Fruit fly (Drosophila melanogaster) whole organism, prepupa: ENCODE data around the gene CG5181.

Source experiments
- Blimp-1 ChIP-seq: fragments of 200-800 bp; sonication (Bioruptor generic); optimal IDR thresholded peaks from 3 replicates; lab custom pipeline; 2017; ENCODE audit warnings: missing biosample characterization, missing genetic modification characterization, mild to moderate bottlenecking, moderate library complexity, missing genetic modification reagents
- CG10631 ChIP-seq: fragments of 200-800 bp; sonication (Bioruptor generic); optimal IDR thresholded peaks from 2 replicates; lab custom pipeline; 2016; ENCODE audit warnings: missing biosample characterization, missing genetic modification characterization
- CG10669 ChIP-seq: fragments of 200-800 bp; sonication (Bioruptor generic); optimal IDR thresholded peaks from 3 replicates; lab custom pipeline; 2018; ENCODE audit warnings: missing biosample characterization, mild to moderate bottlenecking, missing genetic modification characterization, moderate library complexity
- CG11294 ChIP-seq: fragments of 200-800 bp; sonication (Bioruptor generic); IDR thresholded peaks from 2 replicates; pipeline ENCODE4 v1.3.6; 2022; ENCODE audit warnings: missing biosample characterization, missing genetic modification characterization
- CG11902 ChIP-seq: fragments of 200-800 bp; sonication (Bioruptor generic); optimal IDR thresholded peaks from 3 replicates; lab custom pipeline; 2016; ENCODE audit warnings: missing biosample characterization, missing genetic modification characterization
- CG15336 ChIP-seq: fragments of 200-800 bp; sonication (Bioruptor generic); IDR thresholded peaks from 2 replicates; pipeline ENCODE4 v1.3.6; 2022; ENCODE audit warnings: missing biosample characterization, missing genetic modification characterization
- CG1621 ChIP-seq: fragments of 200-800 bp; sonication (Bioruptor generic); optimal IDR thresholded peaks from 3 replicates; lab custom pipeline; 2018; ENCODE audit warnings: missing biosample characterization, mild to moderate bottlenecking, missing genetic modification characterization
- CG3032 ChIP-seq: fragments of 200-800 bp; optimal IDR thresholded peaks from 2 replicates; lab custom pipeline; 2019; ENCODE audit warnings: missing biosample characterization, mild to moderate bottlenecking, missing genetic modification characterization, moderate library complexity
- CG31627 ChIP-seq: fragments of 200-800 bp; sonication (Bioruptor generic); optimal IDR thresholded peaks from 3 replicates; lab custom pipeline; 2016; ENCODE audit warnings: missing biosample characterization, missing genetic modification characterization
- CG32006 ChIP-seq: fragments of 200-800 bp; sonication (Bioruptor generic); optimal IDR thresholded peaks from 3 replicates; lab custom pipeline; 2017; ENCODE audit warnings: missing biosample characterization, mild to moderate bottlenecking, missing genetic modification characterization
- CG34406 ChIP-seq: fragments of 200-800 bp; sonication (Bioruptor generic); optimal IDR thresholded peaks from 3 replicates; lab custom pipeline; 2016; ENCODE audit warnings: missing biosample characterization, missing genetic modification characterization
- CG3919 ChIP-seq: fragments of 200-800 bp; sonication (Bioruptor generic); optimal IDR thresholded peaks from 3 replicates; lab custom pipeline; 2016; ENCODE audit warnings: missing biosample characterization, missing genetic modification characterization
- CG4318 ChIP-seq: fragments of 200-800 bp; sonication (Bioruptor generic); optimal IDR thresholded peaks from 3 replicates; lab custom pipeline; 2017; ENCODE audit warnings: missing biosample characterization, mild to moderate bottlenecking, missing genetic modification characterization
- CG6276 ChIP-seq: fragments of 200-800 bp; sonication (Bioruptor generic); optimal IDR thresholded peaks from 2 replicates; lab custom pipeline; 2017; ENCODE audit warnings: missing biosample characterization, mild to moderate bottlenecking, missing genetic modification characterization
- CG6792 ChIP-seq: fragments of 200-800 bp; sonication (Bioruptor generic); optimal IDR thresholded peaks from 3 replicates; lab custom pipeline; 2016; ENCODE audit warnings: missing biosample characterization, missing genetic modification characterization
- CG6808 ChIP-seq: fragments of 200-800 bp; sonication (Bioruptor generic); optimal IDR thresholded peaks from 3 replicates; lab custom pipeline; 2017; ENCODE audit warnings: missing biosample characterization, missing genetic modification characterization, mild to moderate bottlenecking, moderate library complexity, missing genetic modification reagents
- CG6854 ChIP-seq: fragments of 200-800 bp; sonication (Bioruptor generic); optimal IDR thresholded peaks from 2 replicates; lab custom pipeline; 2017; ENCODE audit warnings: missing biosample characterization, mild to moderate bottlenecking, missing genetic modification characterization
- CG7368 ChIP-seq: fragments of 200-800 bp; sonication (Bioruptor generic); optimal IDR thresholded peaks from 3 replicates; lab custom pipeline; 2016; ENCODE audit warnings: missing biosample characterization, missing genetic modification characterization
- CG8119 ChIP-seq: fragments of 200-800 bp; sonication (Bioruptor generic); IDR thresholded peaks from 3 replicates; pipeline ENCODE4 v1.3.6; 2022; ENCODE audit warnings: missing biosample characterization, missing genetic modification characterization
- CG8319 ChIP-seq: fragments of 200-800 bp; sonication (Bioruptor generic); optimal IDR thresholded peaks from 3 replicates; lab custom pipeline; 2016; ENCODE audit warnings: missing biosample characterization, missing genetic modification characterization
- CG8632 ChIP-seq: fragments of 200-800 bp; sonication (Bioruptor generic); optimal IDR thresholded peaks from 3 replicates; lab custom pipeline; 2016; ENCODE audit warnings: missing biosample characterization, missing genetic modification characterization
- CG9139 ChIP-seq: fragments of 200-800 bp; sonication (Bioruptor generic); optimal IDR thresholded peaks from 3 replicates; lab custom pipeline; 2017; ENCODE audit warnings: missing biosample characterization, mild to moderate bottlenecking, missing genetic modification characterization
- Eip75B ChIP-seq: fragments of 200-800 bp; sonication (Bioruptor generic); optimal IDR thresholded peaks from 3 replicates; lab custom pipeline; 2016; ENCODE audit warnings: missing biosample characterization, missing genetic modification characterization
- Eip78C ChIP-seq: fragments of 200-800 bp; sonication (Bioruptor generic); peaks from one replicate; lab custom pipeline; 2016; ENCODE audit warnings: missing biosample characterization, missing genetic modification characterization
- Ets21C ChIP-seq: fragments of 200-800 bp; sonication (Bioruptor generic); optimal IDR thresholded peaks from 3 replicates; lab custom pipeline; 2016; ENCODE audit warnings: missing biosample characterization, missing genetic modification characterization
- Ets96B ChIP-seq: fragments of 200-800 bp; optimal IDR thresholded peaks from 2 replicates; lab custom pipeline; 2019; ENCODE audit warnings: missing biosample characterization, mild to moderate bottlenecking, missing genetic modification characterization, moderate library complexity
- Hr38 ChIP-seq: sonication (Bioruptor generic); optimal IDR thresholded peaks from 2 replicates; lab custom pipeline; 2016; ENCODE audit warnings: missing biosample characterization, missing genetic modification characterization
- Hr39 ChIP-seq: fragments of 200-800 bp; sonication (Bioruptor generic); optimal IDR thresholded peaks from 2 replicates; lab custom pipeline; 2016; ENCODE audit warnings: missing biosample characterization, missing genetic modification characterization
- Met ChIP-seq: fragments of 200-800 bp; sonication (Bioruptor generic); optimal IDR thresholded peaks from 3 replicates; lab custom pipeline; 2016; ENCODE audit warnings: missing biosample characterization, missing genetic modification characterization
- Sox14 ChIP-seq: fragments of 200-800 bp; sonication (Bioruptor generic); optimal IDR thresholded peaks from 3 replicates; lab custom pipeline; 2016; ENCODE audit warnings: missing biosample characterization, missing genetic modification characterization
- Sox15 ChIP-seq: fragments of 200-800 bp; sonication (Bioruptor generic); optimal IDR thresholded peaks from 3 replicates; lab custom pipeline; 2016; ENCODE audit warnings: missing biosample characterization, missing genetic modification characterization
- achi ChIP-seq: fragments of 200-800 bp; sonication (Bioruptor generic); optimal IDR thresholded peaks from 3 replicates; lab custom pipeline; 2016; ENCODE audit warnings: missing biosample characterization, missing genetic modification characterization
- acj6 ChIP-seq: fragments of 200-800 bp; sonication (Bioruptor generic); optimal IDR thresholded peaks from 3 replicates; lab custom pipeline; 2016; ENCODE audit warnings: missing biosample characterization, missing genetic modification characterization
- cyc ChIP-seq: fragments of 200-800 bp; sonication (Bioruptor generic); optimal IDR thresholded peaks from 3 replicates; lab custom pipeline; 2016; ENCODE audit warnings: missing biosample characterization, missing genetic modification characterization
- eg ChIP-seq: fragments of 200-800 bp; sonication (Bioruptor generic); IDR thresholded peaks from 3 replicates; pipeline ENCODE4 v1.3.6; 2022; ENCODE audit warnings: missing biosample characterization, missing genetic modification characterization
- esn ChIP-seq: fragments of 200-800 bp; sonication (Bioruptor generic); optimal IDR thresholded peaks from 2 replicates; lab custom pipeline; 2016; ENCODE audit warnings: missing biosample characterization, mild to moderate bottlenecking, missing genetic modification characterization, moderate library complexity
- fd59A ChIP-seq: fragments of 200-800 bp; sonication (Bioruptor generic); optimal IDR thresholded peaks from 2 replicates; lab custom pipeline; 2017; ENCODE audit warnings: missing biosample characterization, mild to moderate bottlenecking, missing genetic modification characterization, missing genetic modification reagents
- fkh ChIP-seq: fragments of 200-800 bp; sonication (Bioruptor generic); optimal IDR thresholded peaks from 3 replicates; lab custom pipeline; 2017; ENCODE audit warnings: missing biosample characterization, mild to moderate bottlenecking, missing genetic modification characterization, moderate library complexity
- pdm3 ChIP-seq: fragments of 200-800 bp; sonication (Bioruptor generic); optimal IDR thresholded peaks from 3 replicates; lab custom pipeline; 2016; ENCODE audit warnings: missing biosample characterization, missing genetic modification characterization
- salr ChIP-seq, 2 experiments: fragments of 200-800 bp; sonication (Bioruptor generic); optimal IDR thresholded peaks; 3 replicates each; lab custom pipeline; 2016 to 2018; ENCODE audit warnings: missing biosample characterization in 2 of 2, missing genetic modification characterization in 2 of 2, mild to moderate bottlenecking in 1 of 2
- ss ChIP-seq, 2 experiments: fragments of 200-800 bp; sonication (Bioruptor generic); optimal IDR thresholded peaks; 2 replicates in 1 of 2; 3 replicates in 1 of 2; lab custom pipeline; 2017 to 2018; ENCODE audit warnings: mild to moderate bottlenecking in 2 of 2, missing biosample characterization in 2 of 2, missing genetic modification characterization in 2 of 2, moderate library complexity in 1 of 2
- svp ChIP-seq: fragments of 200-800 bp; sonication (Bioruptor generic); peaks from one replicate; lab custom pipeline; 2016; ENCODE audit warnings: missing biosample characterization, missing genetic modification characterization
- vri ChIP-seq: fragments of 200-800 bp; sonication (Bioruptor generic); optimal IDR thresholded peaks from 3 replicates; lab custom pipeline; 2016; ENCODE audit warnings: missing biosample characterization, mild to moderate bottlenecking, missing genetic modification characterization

Gene CG5181

DNA sequence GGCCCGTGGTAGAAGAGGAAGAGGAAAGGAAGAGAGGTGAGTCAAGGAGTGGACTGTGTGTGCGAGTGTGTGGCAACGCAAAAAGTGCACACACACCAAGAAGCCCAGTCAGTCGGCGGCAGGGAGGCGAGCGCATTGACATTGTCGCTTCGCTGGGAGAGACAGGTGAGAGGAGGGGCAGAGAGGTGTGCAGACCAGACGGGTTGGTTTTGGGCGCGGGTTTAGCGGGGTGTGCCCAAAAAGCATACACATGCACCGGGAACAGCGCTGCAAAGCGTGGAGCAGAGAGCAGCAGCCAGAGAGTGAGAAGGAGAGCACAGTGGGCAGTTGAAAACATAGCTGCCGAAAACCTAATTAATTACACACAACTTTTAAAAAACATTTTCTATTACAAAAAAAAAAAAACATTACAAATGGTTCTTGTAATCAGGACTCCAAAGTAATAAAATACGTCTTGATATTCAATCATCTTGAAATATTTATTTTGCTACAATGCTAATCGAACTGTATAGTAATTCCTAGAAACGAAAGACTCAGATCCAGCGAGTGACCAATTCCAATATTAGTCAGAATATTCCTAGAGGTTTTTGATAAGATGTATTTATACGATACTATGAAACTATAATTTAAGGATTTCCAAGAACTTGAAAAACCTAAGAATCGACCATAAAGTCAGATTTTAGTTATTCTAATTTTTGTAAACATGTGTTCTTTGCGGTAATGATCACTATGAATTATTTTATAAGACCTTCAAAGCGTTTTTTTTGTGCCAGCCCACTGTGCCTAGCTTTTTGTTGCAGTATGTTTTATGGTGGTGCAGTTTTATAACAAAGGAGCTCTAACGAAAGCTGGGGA lies 13.0 kb upstream of the CG5181 start (continued):
- TF ChIP-seq CG10669 (GFP tag; lab: Kevin White, UChicago) = peak; percentile 41
- TF ChIP-seq CG3032 (tag; lab: Kevin White, UChicago) = peak; percentile 66
- TF ChIP-seq CG8119 = peak; percentile 70; the same call in 2 of the 3 replicates
- peak; percentile 75 for TF ChIP-seq Met
- TF ChIP-seq CG4318 (GFP tag; lab: Kevin White, UChicago) = peak; percentile 85
- TF ChIP-seq CG31627 (GFP tag; lab: Kevin White, UChicago) = peak; percentile 86
- TF ChIP-seq pdm3 (GFP tag; lab: Kevin White, UChicago) = peak; percentile 83
- TF ChIP-seq Blimp-1 (GFP tag; lab: Kevin White, UChicago) = peak; percentile 64
- peak; percentile 48 for TF ChIP-seq vri (GFP tag; lab: Kevin White, UChicago)
- TF ChIP-seq CG11902 (GFP tag; lab: Kevin White, UChicago) = peak; percentile 43
- peak; percentile 83 for TF ChIP-seq CG6276
- TF ChIP-seq Ets21C (GFP tag; lab: Kevin White, UChicago) = peak; percentile 71
- peak; percentile 80 for TF ChIP-seq CG10631
- peak; percentile 78 for TF ChIP-seq acj6 (GFP tag; lab: Kevin White, UChicago)
- TF ChIP-seq Sox15 (GFP tag; lab: Kevin White, UChicago) = peak; percentile 80
- peak; percentile 70 for TF ChIP-seq CG3919 (GFP tag; lab: Kevin White, UChicago)
- peak; percentile 33 for TF ChIP-seq Ets96B (tag; lab: Kevin White, UChicago)
- TF ChIP-seq Hr39 (GFP tag; lab: Kevin White, UChicago) = peak; percentile 82
- peak; percentile 93 for TF ChIP-seq CG32006 (GFP tag; lab: Kevin White, UChicago)
- no peak for TF ChIP-seq Hr38
- TF ChIP-seq CG6854 (GFP tag; lab: Kevin White, UChicago) = peak; percentile 34

DNA sequence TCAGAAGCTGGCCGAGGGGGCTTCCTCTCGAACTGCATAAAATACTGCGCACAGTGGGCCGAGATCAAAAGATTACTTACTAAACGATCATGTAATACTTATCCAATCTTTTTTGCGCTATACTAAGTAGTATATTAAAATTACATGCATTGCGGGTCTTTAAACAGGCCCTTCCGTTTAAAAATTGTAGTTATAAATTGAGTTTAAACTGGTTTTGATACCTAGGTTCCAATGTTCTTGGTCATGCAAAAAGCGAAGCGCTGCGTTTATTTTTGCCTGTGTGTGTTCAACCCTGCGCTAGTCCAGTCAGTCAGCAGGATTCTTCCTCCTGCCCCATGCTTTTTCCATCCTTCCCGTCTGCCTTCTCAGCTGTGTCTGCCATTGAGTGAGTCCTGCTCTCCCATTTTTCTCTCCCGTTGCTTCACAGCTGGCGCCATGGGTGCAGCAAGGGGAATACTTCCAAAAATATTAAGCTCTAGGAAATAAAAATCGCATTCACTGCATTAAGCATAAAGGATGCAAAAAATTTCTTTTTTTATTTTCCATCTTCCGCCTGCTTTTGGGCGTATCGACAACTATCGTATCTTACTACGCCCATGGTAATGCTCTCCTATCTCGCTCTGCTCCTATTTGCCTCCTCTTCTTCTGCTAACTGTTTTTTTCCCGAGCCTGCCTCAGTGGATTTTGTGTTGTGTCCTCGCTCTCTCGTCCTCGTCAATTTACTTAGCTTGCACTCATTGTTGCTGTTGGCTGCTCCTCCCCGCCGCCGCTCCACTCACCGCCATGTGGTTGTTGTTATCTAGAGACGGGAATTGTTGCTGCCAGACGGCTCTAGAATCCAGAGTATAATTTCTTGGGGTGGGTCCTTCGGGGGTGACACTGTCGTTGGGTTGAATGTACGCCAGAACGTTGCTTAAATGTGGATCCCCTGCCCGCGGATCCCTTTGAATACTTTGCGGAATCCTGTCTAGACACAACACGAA lies 11.0 kb upstream of the CG5181 start:
- TF ChIP-seq CG9139 (GFP tag; lab: Kevin White, UChicago) (peak; percentile 83), CG8119 (peak; percentile 85), vri (GFP tag; lab: Kevin White, UChicago) (peak; percentile 78), CG15336 (GFP tag; lab: Robert Waterston, UW) (peak; percentile 79), achi (GFP tag; lab: Kevin White, UChicago) (peak; percentile 85), cyc (GFP tag; lab: Kevin White, UChicago) (peak; percentile 74), esn (GFP tag; lab: Kevin White, UChicago) (peak; percentile 88), CG3032 (tag; lab: Kevin White, UChicago) (peak; percentile 92), fkh (GFP tag; lab: Kevin White, UChicago) (no peak), pdm3 (GFP tag; lab: Kevin White, UChicago) (peak; percentile 91), CG11294 (GFP tag; lab: Robert Waterston, UW) (peak; percentile 61), CG31627 (GFP tag; lab: Kevin White, UChicago) (peak; percentile 74), CG6808 (GFP tag; lab: Kevin White, UChicago) (peak; percentile 92), CG6792 (GFP tag; lab: Kevin White, UChicago) (peak; percentile 85), Met (peak; percentile 88), CG34406 (GFP tag; lab: Kevin White, UChicago) (peak; percentile 69), CG6854 (GFP tag; lab: Kevin White, UChicago) (peak; percentile 26), fd59A (peak; percentile 94), Eip78C (GFP tag; lab: Kevin White, UChicago) (peak; percentile 95), Hr38 (no peak), Eip75B (peak; percentile 80), Hr39 (GFP tag; lab: Kevin White, UChicago) (peak; percentile 77), eg (peak; percentile 77), CG8632 (peak; percentile 74), CG8319 (GFP tag; lab: Kevin White, UChicago) (peak; percentile 72), salr (GFP tag; optimal IDR thresholded peaks at IDR 0.05; lab: Kevin White, UChicago) (peak; percentile 63 to 90), Ets21C (GFP tag; lab: Kevin White, UChicago) (peak; percentile 77), Sox14 (GFP tag; lab: Kevin White, UChicago) (peak; percentile 75), svp (GFP tag; lab: Kevin White, UChicago) (peak; percentile 94), CG7368 (GFP tag; lab: Kevin White, UChicago) (peak; percentile 77), Ets96B (tag; lab: Kevin White, UChicago) (peak; percentile 96), CG3919 (GFP tag; lab: Kevin White, UChicago) (peak; percentile 86), ss (GFP tag; optimal IDR thresholded peaks at IDR 0.05; lab: Kevin White, UChicago) (peak; percentile 90 to 91), CG32006 (GFP tag; lab: Kevin White, UChicago) (peak; percentile 80), CG1621 (peak; percentile 94)
